Worm (Caenorhabditis elegans) whole organism, L2 larva: Measurements from ENCODE around the gene C18E9.5.

Experiments used
- Y55F3AM.14 ChIP-seq: fragments of 200-800 bp; sonication (Bioruptor generic); optimal IDR thresholded peaks from 2 replicates; lab custom pipeline; 2018; ENCODE audit warnings: mild to moderate bottlenecking, missing genetic modification characterization, missing compliant biosample characterization
- aly-2 ChIP-seq: fragments of 150-350 bp; optimal IDR thresholded peaks from 2 replicates; lab custom pipeline; 2014; ENCODE audit warnings: missing biosample characterization, missing genetic modification characterization
- ceh-82 ChIP-seq: fragments of 150-350 bp; optimal IDR thresholded peaks from 2 replicates; lab custom pipeline; 2014; ENCODE audit warnings: missing biosample characterization, missing genetic modification characterization
- elt-1 ChIP-seq: fragments of 150-350 bp; optimal IDR thresholded peaks from 2 replicates; lab custom pipeline; 2014; ENCODE audit warnings: missing biosample characterization, missing genetic modification characterization
- lin-13 ChIP-seq: fragments of 150-350 bp; optimal IDR thresholded peaks from 2 replicates; lab custom pipeline; 2014; ENCODE audit warnings: missing biosample characterization, missing genetic modification reagents, missing genetic modification characterization
- lsy-2 ChIP-seq, 2 experiments: fragments of 150-350 bp in 1 of 2; sonication (generic microtip) in 1 of 2; optimal IDR thresholded peaks; 2 replicates each; lab custom pipeline; 2014 to 2017; ENCODE audit warnings: missing biosample characterization in 2 of 2, missing genetic modification characterization in 2 of 2
- nhr-11 ChIP-seq: fragments of 150-350 bp; optimal IDR thresholded peaks from 2 replicates; lab custom pipeline; 2014; ENCODE audit warnings: missing biosample characterization, missing genetic modification characterization
- nhr-21 ChIP-seq: fragments of 150-350 bp; optimal IDR thresholded peaks from 2 replicates; lab custom pipeline; 2014; ENCODE audit warnings: missing biosample characterization, missing genetic modification characterization
- nhr-23 ChIP-seq: fragments of 150-350 bp; optimal IDR thresholded peaks from 2 replicates; lab custom pipeline; 2014; ENCODE audit warnings: missing biosample characterization, missing genetic modification reagents, missing genetic modification characterization
- nhr-237 ChIP-seq: fragments of 150-350 bp; optimal IDR thresholded peaks from 2 replicates; lab custom pipeline; 2014; ENCODE audit warnings: missing biosample characterization, missing genetic modification characterization
- skn-1 ChIP-seq: sonication (generic microtip); optimal IDR thresholded peaks from 2 replicates; lab custom pipeline; 2017; ENCODE audit warnings: missing biosample characterization, missing genetic modification characterization
- unc-55 ChIP-seq: fragments of 150-350 bp; sonication (generic microtip); optimal IDR thresholded peaks from 3 replicates; lab custom pipeline; 2014; ENCODE audit warnings: missing biosample characterization, missing genetic modification reagents, missing genetic modification characterization
- unc-62 ChIP-seq: fragments of 150-350 bp; optimal IDR thresholded peaks from 2 replicates; lab custom pipeline; 2014; ENCODE audit warnings: missing biosample characterization, missing genetic modification reagents, missing genetic modification characterization

- TF ChIP-seq nhr-23 (tag; lab: Kevin White, UChicago) (no peak), lsy-2 (tag; optimal IDR thresholded peaks at IDR 0.05; lab: Kevin White, UChicago) (no peak), nhr-237 (tag; lab: Kevin White, UChicago) (no peak), nhr-11 (tag; lab: Kevin White, UChicago) (no peak), lin-13 (GFP tag; lab: Kevin White, UChicago) (no peak), aly-2 (tag; lab: Kevin White, UChicago) (no peak), skn-1 (tag; lab: Kevin White, UChicago) (no peak), elt-1 (tag; lab: Kevin White, UChicago) (no peak), nhr-21 (tag; lab: Kevin White, UChicago) (no peak), ceh-82 (tag; lab: Kevin White, UChicago) (no peak), unc-62 (GFP tag; lab: Kevin White, UChicago) (no peak), unc-55 (no peak), Y55F3AM.14 (GFP tag; lab: Kevin White, UChicago) (no peak)
Observed at ce11 chrII:9019704-9020103, 49.9 kb downstream of the C18E9.5 start, which contains the start of gene dep-1.
